Fruit fly (Drosophila melanogaster) whole organism, embryonic: ENCODE data around the gene Tg.
A peak's percentile ranks its signal among the peaks of the same experiment; 100 is the strongest.

Experiments
- Antp ChIP-seq: fragments of 200-800 bp; sonication (Bioruptor generic); optimal IDR thresholded peaks from 3 replicates; lab custom pipeline; 2016; ENCODE audit warnings: missing biosample characterization, missing genetic modification characterization
- Blimp-1 ChIP-seq: fragments of 200-800 bp; sonication (Bioruptor generic); optimal IDR thresholded peaks from 3 replicates; lab custom pipeline; 2018; ENCODE audit warnings: missing biosample characterization, missing genetic modification characterization, mild to moderate bottlenecking, moderate library complexity, missing genetic modification reagents
- CG10979 ChIP-seq: fragments of 200-800 bp; sonication (Bioruptor generic); optimal IDR thresholded peaks from 2 replicates; lab custom pipeline; 2018; ENCODE audit warnings: missing biosample characterization, mild to moderate bottlenecking, missing genetic modification characterization, moderate library complexity
- CG11085 ChIP-seq: fragments of 200-800 bp; sonication (Bioruptor generic); IDR thresholded peaks from 2 replicates; pipeline ENCODE4 v1.3.6; 2022; ENCODE audit warnings: missing biosample characterization, missing genetic modification characterization
- CG11504 ChIP-seq: fragments of 200-800 bp; sonication (Bioruptor generic); optimal IDR thresholded peaks from 3 replicates; lab custom pipeline; 2019; ENCODE audit warnings: missing biosample characterization, mild to moderate bottlenecking, missing genetic modification characterization, moderate library complexity
- CG14965 ChIP-seq: fragments of 200-800 bp; sonication (Bioruptor generic); optimal IDR thresholded peaks from 2 replicates; lab custom pipeline; 2016; ENCODE audit warnings: missing biosample characterization, missing genetic modification characterization, borderline replicate concordance
- CG15269 ChIP-seq: fragments of 200-800 bp; sonication (Bioruptor generic); optimal IDR thresholded peaks from 2 replicates; lab custom pipeline; 2018; ENCODE audit warnings: missing biosample characterization, mild to moderate bottlenecking, missing genetic modification characterization, moderate library complexity
- CG1603 ChIP-seq: fragments of 200-800 bp; sonication (Bioruptor generic); optimal IDR thresholded peaks from 2 replicates; lab custom pipeline; 2019; ENCODE audit warnings: missing biosample characterization, mild to moderate bottlenecking, missing genetic modification characterization, moderate library complexity
- CG1647 ChIP-seq: fragments of 200-800 bp; sonication (Bioruptor generic); optimal IDR thresholded peaks from 3 replicates; lab custom pipeline; 2016; ENCODE audit warnings: missing biosample characterization, missing genetic modification characterization
- CG17612 ChIP-seq: fragments of 200-800 bp; sonication (Bioruptor generic); IDR thresholded peaks from 2 replicates; pipeline ENCODE4 v1.3.6; 2022; ENCODE audit warnings: missing biosample characterization, missing genetic modification characterization
- CG18262 ChIP-seq: fragments of 200-800 bp; optimal IDR thresholded peaks from 3 replicates; lab custom pipeline; 2019; ENCODE audit warnings: missing biosample characterization, mild to moderate bottlenecking, missing genetic modification characterization, moderate library complexity
- CG30020 ChIP-seq: fragments of 200-800 bp; optimal IDR thresholded peaks from 2 replicates; lab custom pipeline; 2019; ENCODE audit warnings: missing biosample characterization, mild to moderate bottlenecking, missing genetic modification characterization, moderate library complexity
- CG3065 ChIP-seq: fragments of 200-800 bp; sonication (Bioruptor generic); optimal IDR thresholded peaks from 2 replicates; lab custom pipeline; 2016; ENCODE audit warnings: missing biosample characterization, missing genetic modification characterization
- CG7357 ChIP-seq: fragments of 200-800 bp; sonication (Bioruptor generic); IDR thresholded peaks from 3 replicates; pipeline ENCODE4 v1.3.6; 2022; ENCODE audit warnings: missing biosample characterization, missing genetic modification characterization
- CG9437 ChIP-seq: fragments of 200-800 bp; sonication (Bioruptor generic); optimal IDR thresholded peaks from 2 replicates; lab custom pipeline; 2018; ENCODE audit warnings: missing biosample characterization, mild to moderate bottlenecking, missing genetic modification characterization
- Dad ChIP-seq: fragments of 200-800 bp; sonication (Bioruptor generic); optimal IDR thresholded peaks from 3 replicates; lab custom pipeline; 2016; ENCODE audit warnings: missing biosample characterization, missing genetic modification characterization
- Drgx ChIP-seq: fragments of 200-800 bp; sonication (Bioruptor generic); IDR thresholded peaks from 2 replicates; pipeline ENCODE4 v1.3.6; 2022; ENCODE audit warnings: missing biosample characterization, missing genetic modification characterization
- Hsf ChIP-seq: fragments of 200-800 bp; sonication (Bioruptor generic); optimal IDR thresholded peaks from 3 replicates; lab custom pipeline; 2016; ENCODE audit warnings: missing biosample characterization, missing genetic modification characterization
- PHDP ChIP-seq: fragments of 200-800 bp; sonication (Bioruptor generic); optimal IDR thresholded peaks from 3 replicates; lab custom pipeline; 2018; ENCODE audit warnings: missing biosample characterization, mild to moderate bottlenecking, missing genetic modification characterization, moderate library complexity
- Ravus ChIP-seq: fragments of 200-800 bp; sonication (Bioruptor generic); IDR thresholded peaks from 2 replicates; pipeline ENCODE4 v1.3.6; 2022; ENCODE audit warnings: missing biosample characterization, missing genetic modification characterization
- Rx ChIP-seq: fragments of 200-800 bp; sonication (Bioruptor generic); IDR thresholded peaks from 2 replicates; pipeline ENCODE4 v1.3.6; 2022; ENCODE audit warnings: missing biosample characterization, missing genetic modification characterization
- Stat92E ChIP-seq, 3 experiments: fragments of >200 bp in 2 of 3; fragments of 200-800 bp in 1 of 3; sonication (Bioruptor generic) in 1 of 3; optimal IDR thresholded peaks; 2 replicates each; lab custom pipeline; 2017 to 2019; ENCODE audit warnings: missing biosample characterization in 3 of 3, missing genetic modification characterization in 3 of 3, mild to moderate bottlenecking in 1 of 3, moderate library complexity in 1 of 3
- amos ChIP-seq: fragments of 200-800 bp; sonication (Bioruptor generic); IDR thresholded peaks from 2 replicates; pipeline ENCODE4 v1.3.6; 2022; ENCODE audit warnings: missing biosample characterization, missing genetic modification characterization; ENCODE audit not compliant: partially characterized antibody
- bsh ChIP-seq, 2 experiments: fragments of 200-800 bp; sonication (Bioruptor generic); optimal IDR thresholded peaks; 2 replicates each; lab custom pipeline; 2017 to 2018; ENCODE audit warnings: mild to moderate bottlenecking in 2 of 2, missing biosample characterization in 2 of 2, missing genetic modification characterization in 2 of 2, moderate library complexity in 1 of 2
- corto ChIP-seq: fragments of 200-800 bp; sonication (Bioruptor generic); optimal IDR thresholded peaks from 2 replicates; lab custom pipeline; 2016; ENCODE audit warnings: missing biosample characterization, mild to moderate bottlenecking, missing genetic modification characterization, moderate library complexity
- crol ChIP-seq: fragments of 200-800 bp; sonication (Bioruptor generic); IDR thresholded peaks from 2 replicates; pipeline ENCODE4 v1.3.6; 2022; ENCODE audit warnings: missing biosample characterization, missing genetic modification characterization
- cwo ChIP-seq: fragments of 200-800 bp; sonication (Bioruptor generic); optimal IDR thresholded peaks from 3 replicates; lab custom pipeline; 2017; ENCODE audit warnings: missing biosample characterization, missing genetic modification characterization, mild to moderate bottlenecking, moderate library complexity, missing genetic modification reagents
- dan ChIP-seq: fragments of 200-800 bp; sonication (Bioruptor generic); IDR thresholded peaks from 2 replicates; pipeline ENCODE4 v1.3.6; 2022; ENCODE audit warnings: missing biosample characterization, missing genetic modification characterization
- dmrt99B ChIP-seq: fragments of 200-800 bp; sonication (Bioruptor generic); optimal IDR thresholded peaks from 2 replicates; lab custom pipeline; 2018; ENCODE audit warnings: missing biosample characterization, mild to moderate bottlenecking, missing genetic modification characterization, moderate library complexity
- ewg ChIP-seq: fragments of 200-800 bp; sonication (Bioruptor generic); optimal IDR thresholded peaks from 3 replicates; lab custom pipeline; 2017; ENCODE audit warnings: mild to moderate bottlenecking, missing biosample characterization, missing genetic modification reagents, missing genetic modification characterization
- exex ChIP-seq: fragments of 200-800 bp; sonication (Bioruptor generic); optimal IDR thresholded peaks from 4 replicates; lab custom pipeline; 2018; ENCODE audit warnings: missing biosample characterization, mild to moderate bottlenecking, missing genetic modification characterization, moderate library complexity
- eyg ChIP-seq: fragments of 200-800 bp; sonication (Bioruptor generic); optimal IDR thresholded peaks from 3 replicates; lab custom pipeline; 2016; ENCODE audit warnings: missing biosample characterization, missing genetic modification characterization
- gem ChIP-seq: fragments of 200-800 bp; sonication (Bioruptor generic); optimal IDR thresholded peaks from 2 replicates; lab custom pipeline; 2019; ENCODE audit warnings: missing biosample characterization, mild to moderate bottlenecking, missing genetic modification characterization, moderate library complexity
- lov ChIP-seq, 2 experiments: fragments of 200-800 bp in 1 of 2; fragments of >200 bp in 1 of 2; sonication (Bioruptor generic) in 1 of 2; IDR thresholded peaks in 1 of 2; optimal IDR thresholded peaks in 1 of 2; 2 replicates in 1 of 2; 3 replicates in 1 of 2; pipeline versions ENCODE4 v1.3.6 to Lab custom; 2017 to 2022; ENCODE audit warnings: missing biosample characterization in 1 of 2, missing genetic modification characterization in 1 of 2
- nmo ChIP-seq: fragments of 200-800 bp; sonication (Bioruptor generic); optimal IDR thresholded peaks from 2 replicates; lab custom pipeline; 2018; ENCODE audit warnings: missing biosample characterization, mild to moderate bottlenecking, missing genetic modification characterization, moderate library complexity
- p53 ChIP-seq: fragments of 200-800 bp; sonication (Bioruptor generic); optimal IDR thresholded peaks from 2 replicates; lab custom pipeline; 2016; ENCODE audit warnings: missing biosample characterization, missing genetic modification characterization
- sisA ChIP-seq: fragments of 200-800 bp; sonication (Bioruptor generic); IDR thresholded peaks from 2 replicates; pipeline ENCODE4 v1.3.6; 2022; ENCODE audit warnings: missing biosample characterization, missing genetic modification characterization
- so ChIP-seq: fragments of 200-800 bp; sonication (Bioruptor generic); IDR thresholded peaks from 3 replicates; pipeline ENCODE4 v1.3.6; 2022; ENCODE audit warnings: missing biosample characterization, missing genetic modification characterization
- sug ChIP-seq: fragments of 200-800 bp; optimal IDR thresholded peaks from 2 replicates; lab custom pipeline; 2019; ENCODE audit warnings: missing biosample characterization, mild to moderate bottlenecking, missing genetic modification characterization, moderate library complexity

The Tg gene

DNA sequence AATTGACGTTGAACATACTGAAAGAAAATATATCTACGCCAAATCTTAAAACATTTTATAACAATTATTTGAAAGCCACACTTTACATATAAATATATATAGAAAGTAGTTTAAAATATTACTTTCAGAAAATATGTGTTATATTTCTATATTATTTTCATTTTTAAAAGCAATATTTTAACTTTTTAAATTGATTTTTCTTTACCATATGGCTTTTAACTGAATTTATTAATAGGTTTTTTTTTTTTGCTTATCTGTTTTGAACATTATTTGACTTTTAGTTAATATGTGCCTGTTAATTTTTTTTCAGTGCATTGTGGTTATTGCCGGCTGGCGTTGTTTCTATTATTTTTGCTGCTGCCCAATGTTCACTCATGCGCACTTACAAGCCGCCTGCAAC, 43.2 kb upstream of the Tg start (continued):
- no peak for TF ChIP-seq CG11085
- no peak for TF ChIP-seq CG1647
- no peak for TF ChIP-seq Ravus
- TF ChIP-seq CG7357: no peak
- TF ChIP-seq CG11504 (tag; lab: Kevin White, UChicago): peak; percentile 41
- no peak for TF ChIP-seq Antp (GFP tag; lab: Kevin White, UChicago)
- peak; percentile 2 for TF ChIP-seq CG9437 (GFP tag; lab: Kevin White, UChicago)
- TF ChIP-seq ewg (GFP tag; lab: Kevin White, UChicago): peak; percentile 25
- peak; percentile 58 for TF ChIP-seq Drgx
- TF ChIP-seq so: no peak
- peak; percentile 8 for TF ChIP-seq nmo
- TF ChIP-seq CG18262: peak; percentile 11
- no peak for TF ChIP-seq lov (optimal IDR thresholded peaks at IDR 0.05; lab: Kevin White, UChicago)
- no peak for TF ChIP-seq lov (GFP tag; IDR thresholded peaks at IDR 0.05; lab: Robert Waterston, UW)
- TF ChIP-seq PHDP (tag; lab: Kevin White, UChicago): peak; percentile 24
- no peak for TF ChIP-seq p53
- peak; percentile 35 for TF ChIP-seq dmrt99B
- peak; percentile 20 for TF ChIP-seq Blimp-1 (GFP tag; lab: Kevin White, UChicago)
- no peak for TF ChIP-seq Dad (GFP tag; lab: Kevin White, UChicago)
- TF ChIP-seq CG10979 (tag; lab: Kevin White, UChicago): peak; percentile 5
- TF ChIP-seq amos (GFP tag; lab: Robert Waterston, UW): no peak
- TF ChIP-seq Hsf (GFP tag; lab: Kevin White, UChicago): no peak
- TF ChIP-seq CG1603: no peak
- TF ChIP-seq corto (GFP tag; lab: Kevin White, UChicago): no peak
- no peak for TF ChIP-seq Rx (GFP tag; lab: Robert Waterston, UW)
- TF ChIP-seq CG15269 (tag; lab: Kevin White, UChicago): peak; percentile 17
- TF ChIP-seq gem (tag; lab: Kevin White, UChicago): peak; percentile 53
- no peak for TF ChIP-seq CG30020 (tag; lab: Kevin White, UChicago)

DNA sequence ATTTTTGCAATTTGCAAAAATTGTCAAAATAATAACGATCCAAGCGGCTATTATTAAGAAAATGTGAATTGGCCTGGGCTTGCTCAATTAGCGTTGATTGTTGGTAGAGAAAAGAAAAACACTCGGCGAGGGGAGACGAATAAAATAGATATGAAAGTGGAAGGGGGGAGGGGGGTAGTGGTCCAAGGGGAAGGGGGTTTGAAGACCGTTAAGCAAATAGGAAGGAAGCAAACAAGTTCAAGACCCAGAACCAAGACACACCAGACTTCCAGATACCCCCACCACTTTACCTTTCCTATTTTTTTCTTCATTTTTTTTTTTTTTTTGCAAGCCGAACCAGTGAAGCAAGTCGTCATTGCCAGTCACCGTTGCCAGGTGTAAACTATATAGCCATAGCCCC, 41.9 kb upstream of the Tg start:
- TF ChIP-seq CG17612 (GFP tag; lab: Robert Waterston, UW) (0 out of 2 replicates have a peak, but pooled peaks have one; percentile 7), eyg (no peak), Stat92E (GFP tag; optimal IDR thresholded peaks at IDR 0.05; lab: Kevin White, UChicago) (no peak), crol (peak; percentile 51)

dm6 chr2L:7970001-7970400, 41.2 kb upstream of the Tg start:
- peak; percentile 15 for TF ChIP-seq exex (tag; lab: Kevin White, UChicago)
- TF ChIP-seq sug (tag; lab: Kevin White, UChicago): peak; percentile 45
- no peak for TF ChIP-seq cwo (GFP tag; lab: Kevin White, UChicago)
- TF ChIP-seq, all 482 proteins: peak for 2

DNA sequence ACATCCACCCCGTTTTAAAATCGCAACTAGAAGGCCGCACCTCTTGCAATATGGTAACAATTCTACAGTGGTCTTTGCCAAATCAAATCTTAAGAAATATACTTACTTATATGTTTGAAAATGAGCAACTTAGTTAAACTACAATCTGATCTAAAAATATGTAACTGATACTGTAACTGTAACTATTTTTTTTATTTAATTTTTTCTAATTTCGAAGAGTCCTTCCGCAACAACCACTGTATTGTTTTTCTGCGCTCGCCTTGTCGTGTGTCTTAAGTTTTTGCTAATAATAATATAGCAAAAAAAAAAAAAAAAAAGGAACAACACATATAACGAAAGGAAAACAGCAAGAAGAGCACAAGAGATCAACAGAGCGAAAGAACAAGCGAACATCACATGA, 39.8 kb upstream of the Tg start:
- TF ChIP-seq CG14965 (GFP tag; lab: Kevin White, UChicago): no peak
- TF ChIP-seq Drgx: peak; percentile 49
- TF ChIP-seq CG3065 (GFP tag; lab: Kevin White, UChicago): no peak
- no peak for TF ChIP-seq dan
- peak in 1 of 2 experiments; percentile 47 for TF ChIP-seq bsh (GFP tag; optimal IDR thresholded peaks at IDR 0.05; lab: Kevin White, UChicago)
- no peak for TF ChIP-seq sisA (GFP tag; lab: Robert Waterston, UW)
